Fruit fly (Drosophila melanogaster) whole organism, embryonic: ENCODE data around the gene MESR3.

Source experiments
- ATbp ChIP-seq: fragments of 200-800 bp; sonication (Bioruptor generic); optimal IDR thresholded peaks from 2 replicates; lab custom pipeline; 2017; ENCODE audit warnings: missing biosample characterization, mild to moderate bottlenecking, missing genetic modification characterization, missing genetic modification reagents
- Atf6 ChIP-seq: fragments of 200-800 bp; sonication (Bioruptor generic); IDR thresholded peaks from 2 replicates; pipeline ENCODE4 v1.3.6; 2022; ENCODE audit warnings: missing biosample characterization, missing genetic modification characterization
- Awh ChIP-seq: fragments of 200-800 bp; sonication (Bioruptor generic); IDR thresholded peaks from 2 replicates; pipeline ENCODE4, ENCODE4 v1.3.6; 2022; ENCODE audit warnings: missing biosample characterization, missing genetic modification characterization
- Bdp1 ChIP-seq: fragments of 200-800 bp; sonication (Bioruptor generic); optimal IDR thresholded peaks from 3 replicates; lab custom pipeline; 2016; ENCODE audit warnings: missing biosample characterization, missing genetic modification characterization
- Blimp-1 ChIP-seq: fragments of 200-800 bp; sonication (Bioruptor generic); optimal IDR thresholded peaks from 3 replicates; lab custom pipeline; 2018; ENCODE audit warnings: missing biosample characterization, missing genetic modification characterization, mild to moderate bottlenecking, moderate library complexity, missing genetic modification reagents
- Bteb2 ChIP-seq: fragments of 200-800 bp; sonication (Bioruptor generic); optimal IDR thresholded peaks from 2 replicates; lab custom pipeline; 2016; ENCODE audit warnings: missing biosample characterization, missing genetic modification characterization
- CG10209 ChIP-seq: fragments of 200-800 bp; sonication (Bioruptor generic); optimal IDR thresholded peaks from 3 replicates; lab custom pipeline; 2017; ENCODE audit warnings: missing biosample characterization, mild to moderate bottlenecking, missing genetic modification characterization, missing genetic modification reagents
- CG10267 ChIP-seq: fragments of 200-800 bp; sonication (Bioruptor generic); optimal IDR thresholded peaks from 2 replicates; lab custom pipeline; 2018; ENCODE audit warnings: missing biosample characterization, mild to moderate bottlenecking, missing genetic modification characterization, moderate library complexity
- CG10565 ChIP-seq: fragments of 200-800 bp; sonication (Bioruptor generic); optimal IDR thresholded peaks from 3 replicates; lab custom pipeline; 2016; ENCODE audit warnings: missing biosample characterization, mild to moderate bottlenecking, missing genetic modification characterization
- CG13123 ChIP-seq: fragments of 200-800 bp; sonication (Bioruptor generic); optimal IDR thresholded peaks from 2 replicates; lab custom pipeline; 2016; ENCODE audit warnings: missing biosample characterization, missing genetic modification characterization
- CG13894 ChIP-seq: fragments of 200-800 bp; sonication (Bioruptor generic); optimal IDR thresholded peaks from 3 replicates; lab custom pipeline; 2018; ENCODE audit warnings: missing biosample characterization, mild to moderate bottlenecking, missing genetic modification characterization, moderate library complexity
- CG15269 ChIP-seq: fragments of 200-800 bp; sonication (Bioruptor generic); optimal IDR thresholded peaks from 2 replicates; lab custom pipeline; 2018; ENCODE audit warnings: missing biosample characterization, mild to moderate bottlenecking, missing genetic modification characterization, moderate library complexity
- CG17359 ChIP-seq: fragments of 200-800 bp; sonication (Bioruptor generic); optimal IDR thresholded peaks from 3 replicates; lab custom pipeline; 2018; ENCODE audit warnings: missing biosample characterization, mild to moderate bottlenecking, missing genetic modification characterization, moderate library complexity
- CG1792 ChIP-seq: fragments of 200-800 bp; sonication (Bioruptor generic); optimal IDR thresholded peaks from 2 replicates; lab custom pipeline; 2016; ENCODE audit warnings: missing biosample characterization, missing genetic modification characterization
- CG30431 ChIP-seq: fragments of 200-800 bp; sonication (Bioruptor generic); optimal IDR thresholded peaks from 2 replicates; lab custom pipeline; 2017; ENCODE audit warnings: missing biosample characterization, missing genetic modification characterization
- CG4617 ChIP-seq: fragments of 200-800 bp; sonication (Bioruptor generic); optimal IDR thresholded peaks from 3 replicates; lab custom pipeline; 2016; ENCODE audit warnings: missing biosample characterization, missing genetic modification characterization, borderline replicate concordance
- CG7963 ChIP-seq: fragments of 200-800 bp; sonication (Bioruptor generic); IDR thresholded peaks from 3 replicates; pipeline ENCODE4 v1.3.6; 2022; ENCODE audit warnings: missing biosample characterization, missing genetic modification characterization; ENCODE audit not compliant: partially characterized antibody
- Dbx ChIP-seq: fragments of 200-800 bp; sonication (Bioruptor generic); IDR thresholded peaks from 3 replicates; pipeline ENCODE4 v1.3.6; 2022; ENCODE audit warnings: missing biosample characterization, missing genetic modification characterization
- Deaf1 ChIP-seq: fragments of 200-800 bp; optimal IDR thresholded peaks from 3 replicates; lab custom pipeline; 2019; ENCODE audit warnings: missing biosample characterization, mild to moderate bottlenecking, missing genetic modification characterization, moderate library complexity
- Dfd ChIP-seq, 2 experiments: fragments of >200 bp; optimal IDR thresholded peaks; 2 replicates each; lab custom pipeline; 2017; ENCODE audit warnings: missing biosample characterization in 2 of 2, missing genetic modification characterization in 2 of 2
- HHEX ChIP-seq: fragments of 200-800 bp; sonication (Bioruptor generic); optimal IDR thresholded peaks from 3 replicates; lab custom pipeline; 2017; ENCODE audit warnings: missing biosample characterization, mild to moderate bottlenecking, missing genetic modification characterization, missing genetic modification reagents
- Mes4 ChIP-seq: fragments of 200-800 bp; sonication (Bioruptor generic); optimal IDR thresholded peaks from 2 replicates; lab custom pipeline; 2016; ENCODE audit warnings: missing biosample characterization, missing genetic modification characterization
- Sox100B ChIP-seq: fragments of 200-800 bp; sonication (Bioruptor generic); optimal IDR thresholded peaks from 3 replicates; lab custom pipeline; 2018; ENCODE audit warnings: missing biosample characterization, mild to moderate bottlenecking, missing genetic modification characterization
- Xrp1 ChIP-seq: fragments of 200-800 bp; sonication (Bioruptor generic); IDR thresholded peaks from 2 replicates; pipeline ENCODE4 v1.3.6; 2022; ENCODE audit warnings: missing biosample characterization, missing genetic modification characterization
- btn ChIP-seq: fragments of 200-800 bp; sonication (Bioruptor generic); optimal IDR thresholded peaks from 2 replicates; lab custom pipeline; 2016; ENCODE audit warnings: missing biosample characterization, missing genetic modification characterization
- cg ChIP-seq: fragments of 200-800 bp; sonication (Bioruptor generic); optimal IDR thresholded peaks from 3 replicates; lab custom pipeline; 2019; ENCODE audit warnings: missing biosample characterization, mild to moderate bottlenecking, missing genetic modification characterization, moderate library complexity
- croc ChIP-seq: fragments of 200-800 bp; sonication (Bioruptor generic); conservative IDR thresholded peaks from 3 replicates; pipeline ENCODE4 v1.3.6; 2022; ENCODE audit warnings: missing biosample characterization, missing genetic modification characterization
- cwo ChIP-seq: fragments of 200-800 bp; sonication (Bioruptor generic); optimal IDR thresholded peaks from 3 replicates; lab custom pipeline; 2017; ENCODE audit warnings: missing biosample characterization, missing genetic modification characterization, mild to moderate bottlenecking, moderate library complexity, missing genetic modification reagents
- da ChIP-seq: fragments of 200-800 bp; sonication (Bioruptor generic); optimal IDR thresholded peaks from 2 replicates; lab custom pipeline; 2016; ENCODE audit warnings: missing biosample characterization, missing genetic modification characterization
- ftz-f1 ChIP-seq: fragments of 200-800 bp; sonication (Bioruptor generic); optimal IDR thresholded peaks from 2 replicates; lab custom pipeline; 2016; ENCODE audit warnings: missing biosample characterization, missing genetic modification characterization
- grn ChIP-seq: fragments of 200-800 bp; sonication (Bioruptor generic); optimal IDR thresholded peaks from 3 replicates; lab custom pipeline; 2017; ENCODE audit warnings: missing biosample characterization, missing genetic modification characterization
- gro ChIP-seq: fragments of 200-800 bp; sonication (Bioruptor generic); optimal IDR thresholded peaks from 2 replicates; lab custom pipeline; 2016; ENCODE audit warnings: missing biosample characterization, missing genetic modification characterization
- hbn ChIP-seq: fragments of 200-800 bp; sonication (Bioruptor generic); IDR thresholded peaks from 2 replicates; pipeline ENCODE4 v1.3.6; 2022; ENCODE audit warnings: missing biosample characterization, missing genetic modification characterization; ENCODE audit not compliant: partially characterized antibody
- hkb ChIP-seq, 2 experiments: fragments of 200-800 bp in 1 of 2; fragments of >200 bp in 1 of 2; sonication (Bioruptor generic) in 1 of 2; IDR thresholded peaks in 1 of 2; optimal IDR thresholded peaks in 1 of 2; 2 replicates each; pipeline versions ENCODE4 v1.3.6 to Lab custom; 2017 to 2022; ENCODE audit warnings: missing biosample characterization in 1 of 2, missing genetic modification characterization in 1 of 2
- lab ChIP-seq: fragments of 200-800 bp; sonication (Bioruptor generic); optimal IDR thresholded peaks from 3 replicates; lab custom pipeline; 2017; ENCODE audit warnings: missing biosample characterization, missing genetic modification characterization, mild to moderate bottlenecking, moderate library complexity, missing genetic modification reagents
- nerfin-1 ChIP-seq: fragments of 200-800 bp; sonication (Bioruptor generic); optimal IDR thresholded peaks from 3 replicates; lab custom pipeline; 2019; ENCODE audit warnings: missing biosample characterization, mild to moderate bottlenecking, missing genetic modification characterization, moderate library complexity
- pb ChIP-seq: fragments of 200-800 bp; sonication (Bioruptor generic); optimal IDR thresholded peaks from 3 replicates; lab custom pipeline; 2016; ENCODE audit warnings: missing biosample characterization, missing genetic modification characterization
- pfk ChIP-seq: fragments of 200-800 bp; sonication (Bioruptor generic); optimal IDR thresholded peaks from 2 replicates; lab custom pipeline; 2018; ENCODE audit warnings: missing biosample characterization, mild to moderate bottlenecking, missing genetic modification characterization, moderate library complexity
- psq ChIP-seq: fragments of 200-800 bp; sonication (Bioruptor generic); optimal IDR thresholded peaks from 2 replicates; lab custom pipeline; 2017; ENCODE audit warnings: missing biosample characterization, missing genetic modification characterization
- sc ChIP-seq, 3 experiments: fragments of >200 bp in 2 of 3; fragments of 200-800 bp in 1 of 3; sonication (Bioruptor generic) in 1 of 3; optimal IDR thresholded peaks; 2 replicates in 2 of 3; 3 replicates in 1 of 3; lab custom pipeline; 2017; ENCODE audit warnings: mild to moderate bottlenecking in 1 of 3, missing biosample characterization in 1 of 3, missing genetic modification characterization in 1 of 3, missing genetic modification reagents in 1 of 3
- scrt ChIP-seq: fragments of 200-800 bp; sonication (Bioruptor generic); optimal IDR thresholded peaks from 2 replicates; lab custom pipeline; 2018; ENCODE audit warnings: missing biosample characterization, mild to moderate bottlenecking, missing genetic modification characterization, moderate library complexity
- sisA ChIP-seq: fragments of 200-800 bp; sonication (Bioruptor generic); IDR thresholded peaks from 2 replicates; pipeline ENCODE4 v1.3.6; 2022; ENCODE audit warnings: missing biosample characterization, missing genetic modification characterization
- slbo ChIP-seq: fragments of 200-800 bp; sonication (Bioruptor generic); IDR thresholded peaks from 2 replicates; pipeline ENCODE4 v1.3.6; 2022; ENCODE audit warnings: missing biosample characterization, missing genetic modification characterization
- ssp ChIP-seq: fragments of 200-800 bp; sonication (Bioruptor generic); IDR thresholded peaks from 2 replicates; pipeline ENCODE4 v1.3.6; 2022; ENCODE audit warnings: missing biosample characterization, missing genetic modification characterization
- tin ChIP-seq: fragments of 200-800 bp; sonication (Bioruptor generic); optimal IDR thresholded peaks from 3 replicates; lab custom pipeline; 2016; ENCODE audit warnings: missing biosample characterization, missing genetic modification characterization
- tll ChIP-seq, 2 experiments: fragments of 200-800 bp in 1 of 2; fragments of >200 bp in 1 of 2; sonication (Bioruptor generic) in 1 of 2; optimal IDR thresholded peaks; 2 replicates each; lab custom pipeline; 2017 to 2019; ENCODE audit warnings: missing biosample characterization in 2 of 2, missing genetic modification characterization in 2 of 2, mild to moderate bottlenecking in 1 of 2, moderate library complexity in 1 of 2
- vfl ChIP-seq: fragments of 200-800 bp; sonication (Bioruptor generic); optimal IDR thresholded peaks from 2 replicates; lab custom pipeline; 2016; ENCODE audit warnings: missing biosample characterization, missing genetic modification characterization

Gene MESR3

dm6 chr2L:18702721-18703488 lies 85.8 kb downstream of the MESR3 start, which contains the start of the genes CG10376 and CG10343 (continued):
- peak; percentile 86 for TF ChIP-seq Sox100B
- peak; percentile 65 for TF ChIP-seq Deaf1 (tag; lab: Kevin White, UChicago)
- peak; percentile 85 for TF ChIP-seq CG10267 (tag; lab: Kevin White, UChicago)
- TF ChIP-seq cg (GFP tag; lab: Kevin White, UChicago), result no peak
- TF ChIP-seq CG10565, result no peak
- TF ChIP-seq CG7963 (GFP tag; lab: Robert Waterston, UW), result peak; percentile 67
- peak; percentile 84 for TF ChIP-seq lab (GFP tag; lab: Kevin White, UChicago)
- no peak for TF ChIP-seq btn (GFP tag; lab: Kevin White, UChicago)
- peak; percentile 65 for TF ChIP-seq CG4617
- TF ChIP-seq tll (GFP tag; optimal IDR thresholded peaks at IDR 0.05; lab: Kevin White, UChicago), result peak in 1 of 2 experiments; percentile 58
- peak; percentile 92 for TF ChIP-seq CG15269 (tag; lab: Kevin White, UChicago)
- TF ChIP-seq Awh, result 0 out of 2 replicates have a peak, but pooled peaks have one; percentile 22
- peak; percentile 87 for TF ChIP-seq croc (GFP tag; lab: Robert Waterston, UW)
- peak; percentile 90 for TF ChIP-seq Dbx (GFP tag; lab: Robert Waterston, UW)
- TF ChIP-seq CG1792 (GFP tag; lab: Kevin White, UChicago), result peak; percentile 33
- peak; percentile 93 for TF ChIP-seq slbo (GFP tag; lab: Robert Waterston, UW)
- TF ChIP-seq hkb (optimal IDR thresholded peaks at IDR 0.05; lab: Kevin White, UChicago), result peak; percentile 22
- TF ChIP-seq hkb (GFP tag; IDR thresholded peaks at IDR 0.05; lab: Robert Waterston, UW), result peak; percentile 71
- TF ChIP-seq Mes4, result peak; percentile 3
- no peak for TF ChIP-seq ftz-f1 (GFP tag; lab: Kevin White, UChicago)
- TF ChIP-seq pb (GFP tag; lab: Kevin White, UChicago), result no peak
- TF ChIP-seq Xrp1 (GFP tag; lab: Robert Waterston, UW), result peak; percentile 86
- peak; percentile 50 for TF ChIP-seq grn (GFP tag; lab: Kevin White, UChicago)
- peak; percentile 74 for TF ChIP-seq ATbp
- TF ChIP-seq Atf6 (GFP tag; lab: Robert Waterston, UW), result peak; percentile 80
- TF ChIP-seq pfk (GFP tag; lab: Kevin White, UChicago), result peak; percentile 27
- no peak for TF ChIP-seq hbn
- TF ChIP-seq da (GFP tag; lab: Kevin White, UChicago), result no peak
- TF ChIP-seq cwo (GFP tag; lab: Kevin White, UChicago), result peak; percentile 28
- TF ChIP-seq Blimp-1, result peak; percentile 81
- TF ChIP-seq CG30431 (GFP tag; lab: Kevin White, UChicago), result peak; percentile 82
- no peak for TF ChIP-seq gro (GFP tag; lab: Kevin White, UChicago)
- peak; percentile 12 for TF ChIP-seq Bdp1 (GFP tag; lab: Kevin White, UChicago)
- peak; percentile 55 for TF ChIP-seq CG13123 (GFP tag; lab: Kevin White, UChicago)
- TF ChIP-seq vfl (GFP tag; lab: Kevin White, UChicago), result peak; percentile 70
- TF ChIP-seq Dfd (GFP tag; optimal IDR thresholded peaks at IDR 0.05; lab: Kevin White, UChicago), result peak; percentile 21 to 90
- TF ChIP-seq Bteb2 (GFP tag; lab: Kevin White, UChicago), result no peak
- peak; percentile 91 for TF ChIP-seq CG10209 (GFP tag; lab: Kevin White, UChicago)
- TF ChIP-seq CG17359 (tag; lab: Kevin White, UChicago), result peak; percentile 83
- no peak for TF ChIP-seq sc (optimal IDR thresholded peaks at IDR 0.05; lab: Kevin White, UChicago)
- peak; percentile 76 for TF ChIP-seq sc (GFP tag; optimal IDR thresholded peaks at IDR 0.05; lab: Kevin White, UChicago)
- peak; percentile 86 for TF ChIP-seq psq (GFP tag; lab: Kevin White, UChicago)
- peak; percentile 86 for TF ChIP-seq sisA
- peak; percentile 89 for TF ChIP-seq scrt (GFP tag; lab: Kevin White, UChicago)
- TF ChIP-seq HHEX (GFP tag; lab: Kevin White, UChicago), result peak; percentile 77
- peak; percentile 89 for TF ChIP-seq CG13894 (tag; lab: Kevin White, UChicago)
- peak; percentile 99 for TF ChIP-seq nerfin-1 (tag; lab: Kevin White, UChicago)
- peak; percentile 99 for TF ChIP-seq ssp (GFP tag; lab: Robert Waterston, UW)
- peak; percentile 84 for TF ChIP-seq tin (GFP tag; lab: Kevin White, UChicago)
